ENCODE assay signal across 4 fruit fly cellular contexts in the genomic region with DNA sequence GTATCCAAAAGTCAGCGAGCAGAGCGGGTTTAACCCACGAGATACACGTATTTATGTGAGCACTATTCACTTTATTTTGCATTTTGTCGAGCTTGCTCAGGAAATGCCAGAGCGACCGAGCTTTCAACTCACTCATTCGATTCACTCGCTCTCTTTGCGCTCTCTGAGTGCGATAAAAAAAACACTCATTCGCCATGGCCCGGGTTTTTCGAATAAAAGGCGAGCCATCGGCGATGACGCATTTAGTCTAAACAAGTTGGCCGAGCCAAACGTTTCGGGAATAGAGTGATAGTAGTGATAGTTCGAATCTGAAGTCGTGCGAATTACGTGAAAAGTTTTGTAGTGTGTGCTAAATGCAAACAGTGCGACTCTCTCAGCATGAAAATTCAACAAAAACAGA.
TF ChIP-seq lines count a peak whose summit lies in the region.

No protein-coding gene starts in this region.

TF ChIP-seq in whole organism, embryonic, 481 proteins besides CTCF, POLR2A, EP300 and RAD21 (continued from another document and continues in another):
- TF ChIP-seq tll (GFP tag; optimal IDR thresholded peaks at IDR 0.05; lab: Kevin White, UChicago) (no peak), chm (GFP tag; IDR thresholded peaks at IDR 0.05; lab: Robert Waterston, UW) (peak; percentile 71; the same call in 1 of the 2 replicates), E2f2 (GFP tag; IDR thresholded peaks at IDR 0.05; lab: Robert Waterston, UW) (no peak), Taf1 (GFP tag; IDR thresholded peaks at IDR 0.05; lab: Robert Waterston, UW) (no peak), ash1 (GFP tag; optimal IDR thresholded peaks at IDR 0.05; lab: Kevin White, UChicago) (peak; percentile 59), CG4404 (GFP tag; IDR thresholded peaks at IDR 0.05; lab: Robert Waterston, UW) (no peak), CG10366 (GFP tag; IDR thresholded peaks at IDR 0.05; lab: Robert Waterston, UW) (no peak), tin (GFP tag; optimal IDR thresholded peaks at IDR 0.05; lab: Kevin White, UChicago) (no peak), CG17361 (GFP tag; IDR thresholded peaks at IDR 0.05; lab: Robert Waterston, UW) (no peak), Asciz (GFP tag; optimal IDR thresholded peaks at IDR 0.05; lab: Kevin White, UChicago) (no peak), CG12659 (GFP tag; optimal IDR thresholded peaks at IDR 0.05; lab: Kevin White, UChicago) (no peak), CG18619 (GFP tag; optimal IDR thresholded peaks at IDR 0.05; lab: Kevin White, UChicago) (no peak), gsb-n (tag; optimal IDR thresholded peaks at IDR 0.05; lab: Kevin White, UChicago) (no peak), pzg (GFP tag; optimal IDR thresholded peaks at IDR 0.05; lab: Kevin White, UChicago) (no peak), exex (tag; optimal IDR thresholded peaks at IDR 0.05; lab: Kevin White, UChicago) (no peak), Rfx (GFP tag; IDR thresholded peaks at IDR 0.05; lab: Robert Waterston, UW) (peak; percentile 19; the same call in 1 of the 2 replicates), Hsf (GFP tag; optimal IDR thresholded peaks at IDR 0.05; lab: Kevin White, UChicago) (no peak), hb (GFP tag; IDR thresholded peaks at IDR 0.05; lab: Robert Waterston, UW; ENCODE audit: partially characterized antibody) (no peak), CG3726 (GFP tag; IDR thresholded peaks at IDR 0.05; lab: Robert Waterston, UW) (no peak), sob (GFP tag; IDR thresholded peaks at IDR 0.05; lab: Robert Waterston, UW) (peak; percentile 46; the same call in 1 of the 2 replicates), CG6683 (GFP tag; optimal IDR thresholded peaks at IDR 0.05; lab: Kevin White, UChicago) (peak; percentile 33), Dip2 (GFP tag; IDR thresholded peaks at IDR 0.05; lab: Robert Waterston, UW) (no peak), Dek (tag; optimal IDR thresholded peaks at IDR 0.05; lab: Kevin White, UChicago) (no peak), Bgb (GFP tag; IDR thresholded peaks at IDR 0.05; lab: Robert Waterston, UW; ENCODE audit: partially characterized antibody) (peak; percentile 71), sim (GFP tag; IDR thresholded peaks at IDR 0.05; lab: Robert Waterston, UW) (no peak), wdn (GFP tag; IDR thresholded peaks at IDR 0.05; lab: Robert Waterston, UW) (no peak), CG8924 (tag; optimal IDR thresholded peaks at IDR 0.05; lab: Kevin White, UChicago) (no peak), Sox100B (GFP tag; optimal IDR thresholded peaks at IDR 0.05; lab: Kevin White, UChicago) (no peak), CG1647 (GFP tag; optimal IDR thresholded peaks at IDR 0.05; lab: Kevin White, UChicago) (no peak), Six4 (GFP tag; optimal IDR thresholded peaks at IDR 0.05; lab: Kevin White, UChicago) (no peak), CG8478 (optimal IDR thresholded peaks at IDR 0.05; lab: Kevin White, UChicago) (no peak), E2f1 (GFP tag; IDR thresholded peaks at IDR 0.05; lab: Robert Waterston, UW) (no peak), CG2875 (GFP tag; optimal IDR thresholded peaks at IDR 0.05; lab: Kevin White, UChicago) (no peak)

TF ChIP-seq in whole organism, prepupa, 60 proteins besides CTCF, POLR2A, EP300 and RAD21 (continued from another document and continues in another):
- TF ChIP-seq cyc (GFP tag; optimal IDR thresholded peaks at IDR 0.05; lab: Kevin White, UChicago) (no peak), Hr4 (GFP tag; optimal IDR thresholded peaks at IDR 0.05; lab: Kevin White, UChicago) (no peak), CG6792 (GFP tag; optimal IDR thresholded peaks at IDR 0.05; lab: Kevin White, UChicago) (no peak), Sox14 (GFP tag; optimal IDR thresholded peaks at IDR 0.05; lab: Kevin White, UChicago) (no peak), CG8119 (GFP tag; IDR thresholded peaks at IDR 0.05; lab: Robert Waterston, UW) (peak; percentile 46; the same call in 1 of the 3 replicates), acj6 (GFP tag; optimal IDR thresholded peaks at IDR 0.05; lab: Kevin White, UChicago) (no peak), CG34406 (GFP tag; optimal IDR thresholded peaks at IDR 0.05; lab: Kevin White, UChicago) (no peak), ss (GFP tag; optimal IDR thresholded peaks at IDR 0.05; lab: Kevin White, UChicago) (peak; percentile 51 to 68), CG10669 (GFP tag; optimal IDR thresholded peaks at IDR 0.05; lab: Kevin White, UChicago) (peak; percentile 14), achi (GFP tag; optimal IDR thresholded peaks at IDR 0.05; lab: Kevin White, UChicago) (no peak), Gug (GFP tag; IDR thresholded peaks at IDR 0.05; lab: Robert Waterston, UW) (no peak), CG10631 (GFP tag; optimal IDR thresholded peaks at IDR 0.05; lab: Kevin White, UChicago) (no peak), salr (GFP tag; optimal IDR thresholded peaks at IDR 0.05; lab: Kevin White, UChicago) (no peak), CG9139 (GFP tag; optimal IDR thresholded peaks at IDR 0.05; lab: Kevin White, UChicago) (peak; percentile 63), vri (GFP tag; optimal IDR thresholded peaks at IDR 0.05; lab: Kevin White, UChicago) (peak; percentile 47), Blimp-1 (GFP tag; optimal IDR thresholded peaks at IDR 0.05; lab: Kevin White, UChicago) (no peak), CG15336 (GFP tag; IDR thresholded peaks at IDR 0.05; lab: Robert Waterston, UW) (peak; percentile 47; the same call in 1 of the 2 replicates), CG3919 (GFP tag; optimal IDR thresholded peaks at IDR 0.05; lab: Kevin White, UChicago) (peak; percentile 25), fd85E (GFP tag; optimal IDR thresholded peaks at IDR 0.05; lab: Kevin White, UChicago) (no peak), OdsH (GFP tag; optimal IDR thresholded peaks at IDR 0.05; lab: Kevin White, UChicago) (no peak), CG32006 (GFP tag; optimal IDR thresholded peaks at IDR 0.05; lab: Kevin White, UChicago) (no peak), Ets96B (tag; optimal IDR thresholded peaks at IDR 0.05; lab: Kevin White, UChicago) (peak; percentile 2), CG11762 (GFP tag; optimal IDR thresholded peaks at IDR 0.05; lab: Kevin White, UChicago; ENCODE audit: insufficient read depth) (no peak), Hr39 (GFP tag; optimal IDR thresholded peaks at IDR 0.05; lab: Kevin White, UChicago) (no peak), CG8319 (GFP tag; optimal IDR thresholded peaks at IDR 0.05; lab: Kevin White, UChicago) (no peak), Eip78C (GFP tag; lab: Kevin White, UChicago) (peak; percentile 83), lz (GFP tag; optimal IDR thresholded peaks at IDR 0.05; lab: Kevin White, UChicago) (no peak), CG6808 (GFP tag; optimal IDR thresholded peaks at IDR 0.05; lab: Kevin White, UChicago) (peak; percentile 45), fkh (GFP tag; optimal IDR thresholded peaks at IDR 0.05; lab: Kevin White, UChicago) (peak; percentile 82), Sox15 (GFP tag; optimal IDR thresholded peaks at IDR 0.05; lab: Kevin White, UChicago) (no peak), CG16779 (tag; optimal IDR thresholded peaks at IDR 0.05; lab: Kevin White, UChicago) (peak; percentile 45), eg (GFP tag; IDR thresholded peaks at IDR 0.05; lab: Robert Waterston, UW) (peak; percentile 44; the same call in 1 of the 3 replicates), CG7368 (GFP tag; optimal IDR thresholded peaks at IDR 0.05; lab: Kevin White, UChicago) (no peak), topi (GFP tag; optimal IDR thresholded peaks at IDR 0.05; lab: Kevin White, UChicago) (peak; percentile 26)

TF ChIP-seq in whole organism, pupa, 21 proteins besides CTCF, POLR2A, EP300 and RAD21 (continued from another document):
- peak; percentile 71 for TF ChIP-seq EcR (GFP tag; optimal IDR thresholded peaks at IDR 0.05; lab: Kevin White, UChicago)

TF ChIP-seq in whole organism, wandering third instar larva, 38 proteins besides CTCF, POLR2A, EP300 and RAD21 (continued from another document):
- peak; percentile 11 for TF ChIP-seq OdsH (GFP tag; optimal IDR thresholded peaks at IDR 0.05; lab: Kevin White, UChicago)
- TF ChIP-seq dmrt93B (GFP tag; optimal IDR thresholded peaks at IDR 0.05; lab: Kevin White, UChicago): no peak
- no peak for TF ChIP-seq usp (GFP tag; optimal IDR thresholded peaks at IDR 0.05; lab: Kevin White, UChicago)
- peak; percentile 39 for TF ChIP-seq rgr (GFP tag; optimal IDR thresholded peaks at IDR 0.05; lab: Kevin White, UChicago)
- no peak for TF ChIP-seq lola (GFP tag; optimal IDR thresholded peaks at IDR 0.05; lab: Kevin White, UChicago)
- no peak for TF ChIP-seq Mio (GFP tag; optimal IDR thresholded peaks at IDR 0.05; lab: Kevin White, UChicago)
- TF ChIP-seq sv (GFP tag; optimal IDR thresholded peaks at IDR 0.05; lab: Kevin White, UChicago): no peak
- no peak for TF ChIP-seq N (GFP tag; optimal IDR thresholded peaks at IDR 0.05; lab: Kevin White, UChicago)
- TF ChIP-seq Rel (GFP tag; optimal IDR thresholded peaks at IDR 0.05; lab: Kevin White, UChicago): peak; percentile 16
- no peak for TF ChIP-seq Rel (tag; optimal IDR thresholded peaks at IDR 0.05; lab: Kevin White, UChicago)
- TF ChIP-seq pan (optimal IDR thresholded peaks at IDR 0.05; lab: Kevin White, UChicago): no peak
- peak; percentile 50 for TF ChIP-seq fru (GFP tag; optimal IDR thresholded peaks at IDR 0.05; lab: Kevin White, UChicago)
- TF ChIP-seq tai (GFP tag; optimal IDR thresholded peaks at IDR 0.05; lab: Kevin White, UChicago): peak; percentile 8
- TF ChIP-seq Hnf4 (GFP tag; optimal IDR thresholded peaks at IDR 0.05; lab: Kevin White, UChicago): peak; percentile 46
- TF ChIP-seq Myc (optimal IDR thresholded peaks at IDR 0.05; lab: Kevin White, UChicago): no peak
- no peak for TF ChIP-seq ey (GFP tag; optimal IDR thresholded peaks at IDR 0.05; lab: Kevin White, UChicago)
- TF ChIP-seq Sp1 (GFP tag; optimal IDR thresholded peaks at IDR 0.05; lab: Kevin White, UChicago): peak; percentile 49
- TF ChIP-seq CG9705 (GFP tag; optimal IDR thresholded peaks at IDR 0.05; lab: Kevin White, UChicago): no peak
- TF ChIP-seq psq (GFP tag; optimal IDR thresholded peaks at IDR 0.05; lab: Kevin White, UChicago): peak; percentile 51
